Worm (Caenorhabditis elegans): ENCODE measurements around the gene T13C2.2.

ce11 chrII:6801262-6801661, 9.3 kb downstream of the T13C2.2 start:
- TF ChIP-seq fos-1 (tag; optimal IDR thresholded peaks at IDR 0.05), result no peak
- no peak for TF ChIP-seq lin-39 (tag; optimal IDR thresholded peaks at IDR 0.05)
- no peak for TF ChIP-seq nhr-237 (tag; optimal IDR thresholded peaks at IDR 0.05)
- no peak for TF ChIP-seq ceh-82 (tag; optimal IDR thresholded peaks at IDR 0.05)
- TF ChIP-seq nhr-6 (tag; optimal IDR thresholded peaks at IDR 0.05), result no peak
- no peak for TF ChIP-seq snpc-4 (tag; optimal IDR thresholded peaks at IDR 0.05)
- no peak for TF ChIP-seq sem-4 (tag; optimal IDR thresholded peaks at IDR 0.05)
- TF ChIP-seq unc-62 (GFP tag; optimal IDR thresholded peaks at IDR 0.05), result no peak
- no peak for TF ChIP-seq skn-1 (tag; optimal IDR thresholded peaks at IDR 0.05)
- no peak for TF ChIP-seq lsy-2 (tag; optimal IDR thresholded peaks at IDR 0.05)

Data from whole organism, L2 larva.